Fruit fly (Drosophila melanogaster) whole organism, embryonic: Measurements from ENCODE around the gene CG17264.
A peak's percentile ranks its signal among the peaks of the same experiment; 100 is the strongest.

Source experiments
- Awh ChIP-seq: fragments of 200-800 bp; sonication (Bioruptor generic); IDR thresholded peaks from 2 replicates; pipeline ENCODE4, ENCODE4 v1.3.6; 2022; ENCODE audit warnings: missing biosample characterization, missing genetic modification characterization
- CG11398 ChIP-seq: fragments of 200-800 bp; sonication (Bioruptor generic); optimal IDR thresholded peaks from 2 replicates; lab custom pipeline; 2016; ENCODE audit warnings: missing biosample characterization, missing genetic modification characterization
- CG1233 ChIP-seq: fragments of 200-800 bp; sonication (Bioruptor generic); optimal IDR thresholded peaks from 4 replicates; lab custom pipeline; 2018; ENCODE audit warnings: missing biosample characterization, mild to moderate bottlenecking, missing genetic modification characterization
- CG13123 ChIP-seq: fragments of 200-800 bp; sonication (Bioruptor generic); optimal IDR thresholded peaks from 2 replicates; lab custom pipeline; 2016; ENCODE audit warnings: missing biosample characterization, missing genetic modification characterization
- CG14710 ChIP-seq: fragments of 200-800 bp; sonication (Bioruptor generic); optimal IDR thresholded peaks from 3 replicates; lab custom pipeline; 2019; ENCODE audit warnings: missing biosample characterization, mild to moderate bottlenecking, missing genetic modification characterization, moderate library complexity
- CG14860 ChIP-seq: fragments of 200-800 bp; sonication (Bioruptor generic); IDR thresholded peaks from 3 replicates; pipeline ENCODE4 v1.3.6; 2022; ENCODE audit warnings: missing biosample characterization, missing genetic modification characterization; ENCODE audit not compliant: partially characterized antibody
- CG15073 ChIP-seq: fragments of 200-800 bp; sonication (Bioruptor generic); optimal IDR thresholded peaks from 2 replicates; lab custom pipeline; 2016; ENCODE audit warnings: missing biosample characterization, missing genetic modification characterization
- CG1647 ChIP-seq: fragments of 200-800 bp; sonication (Bioruptor generic); optimal IDR thresholded peaks from 3 replicates; lab custom pipeline; 2016; ENCODE audit warnings: missing biosample characterization, missing genetic modification characterization
- CG16779 ChIP-seq: fragments of 200-800 bp; sonication (Bioruptor generic); IDR thresholded peaks from 2 replicates; pipeline ENCODE4 v1.3.6; 2022; ENCODE audit warnings: missing biosample characterization, missing genetic modification characterization
- CG17361 ChIP-seq: fragments of 200-800 bp; sonication (Bioruptor generic); IDR thresholded peaks from 3 replicates; pipeline ENCODE4 v1.3.6; 2022; ENCODE audit warnings: missing biosample characterization, missing genetic modification characterization
- CG17385 ChIP-seq: fragments of 200-800 bp; sonication (Bioruptor generic); optimal IDR thresholded peaks from 3 replicates; lab custom pipeline; 2018; ENCODE audit warnings: missing biosample characterization, mild to moderate bottlenecking, missing genetic modification characterization
- CG17802 ChIP-seq: fragments of 200-800 bp; sonication (Bioruptor generic); optimal IDR thresholded peaks from 2 replicates; lab custom pipeline; 2018; ENCODE audit warnings: missing biosample characterization, mild to moderate bottlenecking, missing genetic modification characterization, moderate library complexity
- CG31388 ChIP-seq: fragments of 200-800 bp; sonication (Bioruptor generic); optimal IDR thresholded peaks from 2 replicates; lab custom pipeline; 2016; ENCODE audit warnings: missing biosample characterization, missing genetic modification characterization
- CG3163 ChIP-seq: fragments of 200-800 bp; sonication (Bioruptor generic); optimal IDR thresholded peaks from 3 replicates; lab custom pipeline; 2016; ENCODE audit warnings: missing biosample characterization, missing genetic modification characterization
- CG42726 ChIP-seq: fragments of 200-800 bp; sonication (Bioruptor generic); IDR thresholded peaks from 2 replicates; pipeline ENCODE4 v1.3.6; 2022; ENCODE audit warnings: missing biosample characterization, missing genetic modification characterization; ENCODE audit not compliant: partially characterized antibody
- CG4282 ChIP-seq: fragments of 200-800 bp; sonication (Bioruptor generic); optimal IDR thresholded peaks from 2 replicates; lab custom pipeline; 2016; ENCODE audit warnings: missing biosample characterization, missing genetic modification characterization
- CG4328 ChIP-seq: fragments of 200-800 bp; sonication (Bioruptor generic); optimal IDR thresholded peaks from 3 replicates; lab custom pipeline; 2017; ENCODE audit warnings: missing biosample characterization, missing genetic modification reagents, missing genetic modification characterization
- CG6175 ChIP-seq: fragments of 200-800 bp; sonication (Bioruptor generic); IDR thresholded peaks from 3 replicates; pipeline ENCODE4 v1.3.6; 2022; ENCODE audit warnings: missing biosample characterization, missing genetic modification characterization
- CG8359 ChIP-seq: fragments of 200-800 bp; sonication (Bioruptor generic); optimal IDR thresholded peaks from 2 replicates; lab custom pipeline; 2017; ENCODE audit warnings: missing biosample characterization, mild to moderate bottlenecking, missing genetic modification characterization, borderline replicate concordance
- CG8765 ChIP-seq: fragments of 200-800 bp; sonication (Bioruptor generic); IDR thresholded peaks from 2 replicates; pipeline ENCODE4 v1.3.6; 2022; ENCODE audit warnings: missing biosample characterization, missing genetic modification characterization
- CG8944 ChIP-seq: fragments of 200-800 bp; sonication (Bioruptor generic); optimal IDR thresholded peaks from 3 replicates; lab custom pipeline; 2016; ENCODE audit warnings: missing biosample characterization, missing genetic modification characterization
- CHES-1-like ChIP-seq: fragments of 200-800 bp; sonication (Bioruptor generic); optimal IDR thresholded peaks from 2 replicates; lab custom pipeline; 2016; ENCODE audit warnings: missing biosample characterization, missing genetic modification characterization
- Chrac-16 ChIP-seq: fragments of 200-800 bp; sonication (Bioruptor generic); optimal IDR thresholded peaks from 3 replicates; lab custom pipeline; 2016; ENCODE audit warnings: missing biosample characterization, missing genetic modification characterization
- CoRest ChIP-seq: fragments of 200-800 bp; sonication (Bioruptor generic); optimal IDR thresholded peaks from 3 replicates; lab custom pipeline; 2018; ENCODE audit warnings: missing biosample characterization, mild to moderate bottlenecking, missing genetic modification characterization, moderate library complexity
- Dip2 ChIP-seq: fragments of 200-800 bp; sonication (Bioruptor generic); IDR thresholded peaks from 2 replicates; pipeline ENCODE4 v1.3.6; 2022; ENCODE audit warnings: missing biosample characterization, missing genetic modification characterization
- ERR ChIP-seq: fragments of 200-800 bp; sonication (Bioruptor generic); optimal IDR thresholded peaks from 2 replicates; lab custom pipeline; 2016; ENCODE audit warnings: missing biosample characterization, missing genetic modification characterization
- Lim3 ChIP-seq: fragments of 200-800 bp; sonication (Bioruptor generic); IDR thresholded peaks from 2 replicates; pipeline ENCODE4 v1.3.6; 2022; ENCODE audit warnings: missing biosample characterization, missing genetic modification characterization
- Mrtf ChIP-seq: fragments of 200-800 bp; sonication (Bioruptor generic); IDR thresholded peaks from 3 replicates; pipeline ENCODE4 v1.3.6; 2022; ENCODE audit warnings: missing biosample characterization, missing genetic modification characterization
- PHDP ChIP-seq: fragments of 200-800 bp; sonication (Bioruptor generic); optimal IDR thresholded peaks from 3 replicates; lab custom pipeline; 2018; ENCODE audit warnings: missing biosample characterization, mild to moderate bottlenecking, missing genetic modification characterization, moderate library complexity
- Sin3A ChIP-seq: fragments of >200 bp; optimal IDR thresholded peaks from 2 replicates; lab custom pipeline; 2018
- Sry-δ ChIP-seq: fragments of 200-800 bp; sonication (Bioruptor generic); optimal IDR thresholded peaks from 2 replicates; lab custom pipeline; 2016; ENCODE audit warnings: missing biosample characterization, missing genetic modification characterization
- bowl ChIP-seq: fragments of 200-800 bp; sonication (Bioruptor generic); IDR thresholded peaks from 2 replicates; pipeline ENCODE4 v1.3.6; 2022; ENCODE audit warnings: missing biosample characterization, missing genetic modification characterization
- chn ChIP-seq: fragments of 200-800 bp; sonication (Bioruptor generic); optimal IDR thresholded peaks from 2 replicates; lab custom pipeline; 2016; ENCODE audit warnings: missing biosample characterization, missing genetic modification characterization
- ci ChIP-seq: fragments of 200-800 bp; sonication (Bioruptor generic); IDR thresholded peaks from 3 replicates; pipeline ENCODE4 v1.3.6; 2022; ENCODE audit warnings: missing biosample characterization, missing genetic modification characterization
- crol ChIP-seq: fragments of 200-800 bp; sonication (Bioruptor generic); IDR thresholded peaks from 2 replicates; pipeline ENCODE4 v1.3.6; 2022; ENCODE audit warnings: missing biosample characterization, missing genetic modification characterization
- crp ChIP-seq, 2 experiments: fragments of 200-800 bp; sonication (Bioruptor generic); optimal IDR thresholded peaks; 2 replicates in 1 of 2; 3 replicates in 1 of 2; lab custom pipeline; 2017; ENCODE audit warnings: missing biosample characterization in 2 of 2, missing genetic modification characterization in 2 of 2, mild to moderate bottlenecking in 1 of 2, moderate library complexity in 1 of 2
- dysf ChIP-seq: fragments of 200-800 bp; sonication (Bioruptor generic); IDR thresholded peaks from 3 replicates; pipeline ENCODE4 v1.3.6; 2022; ENCODE audit warnings: missing biosample characterization, missing genetic modification characterization
- eve ChIP-seq, 2 experiments: fragments of >200 bp; optimal IDR thresholded peaks; 2 replicates each; lab custom pipeline; 2017; ENCODE audit warnings: missing biosample characterization in 2 of 2, missing genetic modification characterization in 2 of 2
- fu2 ChIP-seq: fragments of 200-800 bp; sonication (Bioruptor generic); optimal IDR thresholded peaks from 2 replicates; lab custom pipeline; 2016; ENCODE audit warnings: missing biosample characterization, missing genetic modification characterization
- hkb ChIP-seq, 2 experiments: fragments of 200-800 bp in 1 of 2; fragments of >200 bp in 1 of 2; sonication (Bioruptor generic) in 1 of 2; IDR thresholded peaks in 1 of 2; optimal IDR thresholded peaks in 1 of 2; 2 replicates each; pipeline versions ENCODE4 v1.3.6 to Lab custom; 2017 to 2022; ENCODE audit warnings: missing biosample characterization in 1 of 2, missing genetic modification characterization in 1 of 2
- inv ChIP-seq: fragments of 200-800 bp; sonication (Bioruptor generic); IDR thresholded peaks from 2 replicates; pipeline ENCODE4 v1.3.6; 2022; ENCODE audit warnings: missing biosample characterization, missing genetic modification characterization; ENCODE audit not compliant: partially characterized antibody
- mirr ChIP-seq: fragments of 200-800 bp; sonication (Bioruptor generic); optimal IDR thresholded peaks from 3 replicates; lab custom pipeline; 2018; ENCODE audit warnings: missing biosample characterization, mild to moderate bottlenecking, missing genetic modification characterization
- nerfin-2 ChIP-seq: fragments of 200-800 bp; sonication (Bioruptor generic); IDR thresholded peaks from 2 replicates; pipeline ENCODE4 v1.3.6; 2022; ENCODE audit warnings: missing biosample characterization, missing genetic modification characterization; ENCODE audit not compliant: partially characterized antibody
- peb ChIP-seq: fragments of 200-800 bp; sonication (Bioruptor generic); IDR thresholded peaks from 2 replicates; pipeline ENCODE4 v1.3.6; 2022; ENCODE audit warnings: missing biosample characterization, missing genetic modification characterization
- scrt ChIP-seq: fragments of 200-800 bp; sonication (Bioruptor generic); optimal IDR thresholded peaks from 2 replicates; lab custom pipeline; 2018; ENCODE audit warnings: missing biosample characterization, mild to moderate bottlenecking, missing genetic modification characterization, moderate library complexity
- sim ChIP-seq: fragments of 200-800 bp; sonication (Bioruptor generic); IDR thresholded peaks from 2 replicates; pipeline ENCODE4 v1.3.6; 2022; ENCODE audit warnings: missing biosample characterization, missing genetic modification characterization
- slou ChIP-seq: fragments of 200-800 bp; sonication (Bioruptor generic); optimal IDR thresholded peaks from 3 replicates; lab custom pipeline; 2016; ENCODE audit warnings: missing biosample characterization, missing genetic modification characterization
- slp2 ChIP-seq: fragments of 200-800 bp; sonication (Bioruptor generic); optimal IDR thresholded peaks from 2 replicates; lab custom pipeline; 2016; ENCODE audit warnings: missing biosample characterization, missing genetic modification characterization
- tap ChIP-seq: fragments of 200-800 bp; optimal IDR thresholded peaks from 3 replicates; lab custom pipeline; 2019; ENCODE audit warnings: missing biosample characterization, mild to moderate bottlenecking, missing genetic modification characterization, moderate library complexity
- tna ChIP-seq: fragments of 200-800 bp; sonication (Bioruptor generic); IDR thresholded peaks from 2 replicates; pipeline ENCODE4 v1.3.6; 2022; ENCODE audit warnings: missing biosample characterization, missing genetic modification characterization; ENCODE audit not compliant: partially characterized antibody
- usp ChIP-seq: fragments of >200 bp; optimal IDR thresholded peaks from 2 replicates; lab custom pipeline; 2017; ENCODE audit warnings: missing biosample characterization, missing genetic modification characterization
- z ChIP-seq: fragments of 200-800 bp; sonication (Bioruptor generic); IDR thresholded peaks from 3 replicates; pipeline ENCODE4 v1.3.6; 2022; ENCODE audit warnings: missing biosample characterization, missing genetic modification characterization

Gene CG17264

DNA sequence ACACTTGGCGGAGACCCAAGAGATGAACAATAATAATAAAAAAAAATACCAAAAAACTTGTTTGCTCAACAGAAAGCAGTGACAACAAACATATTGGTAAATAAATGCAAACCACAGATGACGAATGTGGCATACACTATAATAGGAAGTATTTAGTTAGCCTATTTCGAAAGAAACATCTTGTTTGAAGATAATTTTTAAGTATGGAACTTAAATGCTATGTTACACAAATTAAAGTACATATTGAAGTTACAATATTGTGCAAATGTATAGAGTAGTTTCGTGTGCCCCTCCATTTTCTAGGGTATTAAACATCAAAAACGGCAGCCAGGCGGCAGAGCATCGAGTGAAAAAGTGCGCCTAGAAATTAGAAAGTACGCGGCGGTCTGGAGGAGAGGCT is 14.9 kb upstream of the CG17264 start (continued):
- no peak for TF ChIP-seq ERR (GFP tag; lab: Kevin White, UChicago)
- peak; percentile 71 for TF ChIP-seq ci (GFP tag; lab: Robert Waterston, UW)
- TF ChIP-seq Dip2 (GFP tag; lab: Robert Waterston, UW): no peak
- no peak for TF ChIP-seq Lim3 (GFP tag; lab: Robert Waterston, UW)
- no peak for TF ChIP-seq scrt (GFP tag; lab: Kevin White, UChicago)
- no peak for TF ChIP-seq CG42726
- no peak for TF ChIP-seq Sry-δ (GFP tag; lab: Kevin White, UChicago)
- TF ChIP-seq CHES-1-like: no peak
- TF ChIP-seq z (GFP tag; lab: Robert Waterston, UW): no peak
- TF ChIP-seq hkb (optimal IDR thresholded peaks at IDR 0.05; lab: Kevin White, UChicago): no peak
- 0 out of 2 replicates have a peak, but pooled peaks have one; percentile 55 for TF ChIP-seq hkb (GFP tag; IDR thresholded peaks at IDR 0.05; lab: Robert Waterston, UW)
- TF ChIP-seq usp (GFP tag; lab: Kevin White, UChicago): no peak
- no peak for TF ChIP-seq CG8359
- TF ChIP-seq Mrtf (GFP tag; lab: Robert Waterston, UW): no peak
- no peak for TF ChIP-seq inv (GFP tag; lab: Robert Waterston, UW)
- TF ChIP-seq crp (GFP tag; optimal IDR thresholded peaks at IDR 0.05; lab: Kevin White, UChicago): no peak
- peak; percentile 63; the same call in 2 of the 3 replicates for TF ChIP-seq dysf (GFP tag; lab: Robert Waterston, UW)
- no peak for TF ChIP-seq Sin3A
- no peak for TF ChIP-seq CG1647 (GFP tag; lab: Kevin White, UChicago)
- no peak for TF ChIP-seq tna (GFP tag; lab: Robert Waterston, UW)
- no peak for TF ChIP-seq CG15073
- TF ChIP-seq CoRest (tag; lab: Kevin White, UChicago): peak; percentile 54
- no peak for TF ChIP-seq CG6175 (GFP tag; lab: Robert Waterston, UW)
- TF ChIP-seq sim: no peak
- no peak for TF ChIP-seq CG8944 (GFP tag; lab: Kevin White, UChicago)
- TF ChIP-seq CG14860 (GFP tag; lab: Robert Waterston, UW): no peak
- TF ChIP-seq CG17361 (GFP tag; lab: Robert Waterston, UW): peak; percentile 67; the same call in 2 of the 3 replicates
- TF ChIP-seq slou (GFP tag; lab: Kevin White, UChicago): no peak
- peak; percentile 15 for TF ChIP-seq CG14710
- no peak for TF ChIP-seq crol (GFP tag; lab: Robert Waterston, UW)
- no peak for TF ChIP-seq mirr (GFP tag; lab: Kevin White, UChicago)
- TF ChIP-seq CG3163 (GFP tag; lab: Kevin White, UChicago): no peak
- no peak for TF ChIP-seq nerfin-2 (GFP tag; lab: Robert Waterston, UW)
- TF ChIP-seq Awh (GFP tag; lab: Robert Waterston, UW): no peak
- TF ChIP-seq CG8765 (GFP tag; lab: Robert Waterston, UW): no peak
- no peak for TF ChIP-seq fu2 (GFP tag; lab: Kevin White, UChicago)
- no peak for TF ChIP-seq CG4328 (GFP tag; lab: Kevin White, UChicago)
- TF ChIP-seq CG1233 (GFP tag; lab: Kevin White, UChicago): peak; percentile 56
- TF ChIP-seq CG17802 (tag; lab: Kevin White, UChicago): no peak
- TF ChIP-seq CG17385 (GFP tag; lab: Kevin White, UChicago): peak; percentile 59
- TF ChIP-seq eve (GFP tag; optimal IDR thresholded peaks at IDR 0.05; lab: Kevin White, UChicago): no peak
- no peak for TF ChIP-seq slp2 (GFP tag; lab: Kevin White, UChicago)
- no peak for TF ChIP-seq CG4282 (GFP tag; lab: Kevin White, UChicago)
- no peak for TF ChIP-seq peb (GFP tag; lab: Robert Waterston, UW)
- TF ChIP-seq CG16779: no peak
- no peak for TF ChIP-seq Chrac-16 (GFP tag; lab: Kevin White, UChicago)
- no peak for TF ChIP-seq bowl (GFP tag; lab: Robert Waterston, UW)
- no peak for TF ChIP-seq tap
- TF ChIP-seq PHDP (tag; lab: Kevin White, UChicago): peak; percentile 76
- TF ChIP-seq chn (GFP tag; lab: Kevin White, UChicago): no peak
- no peak for TF ChIP-seq CG11398 (GFP tag; lab: Kevin White, UChicago)
- TF ChIP-seq CG13123: no peak
- TF ChIP-seq CG31388: no peak
